Fruit fly (Drosophila melanogaster) whole organism, pupa: ENCODE data around the gene mRpL13.

ENCODE experiments used
- CG10348 ChIP-seq: fragments of 200-800 bp; sonication (Bioruptor generic); IDR thresholded peaks from 2 replicates; pipeline ENCODE4 v1.3.6; 2022; ENCODE audit warnings: missing biosample characterization, missing genetic modification characterization
- CG14655 ChIP-seq: fragments of 200-800 bp; sonication (Bioruptor generic); optimal IDR thresholded peaks from 3 replicates; lab custom pipeline; 2017; ENCODE audit warnings: mild to moderate bottlenecking, missing biosample characterization, missing genetic modification reagents, missing genetic modification characterization
- CG15710 ChIP-seq: fragments of 200-800 bp; sonication (Bioruptor generic); optimal IDR thresholded peaks from 2 replicates; lab custom pipeline; 2018; ENCODE audit warnings: missing biosample characterization, mild to moderate bottlenecking, missing genetic modification characterization, moderate library complexity
- CG17806 ChIP-seq: fragments of 200-800 bp; sonication (Bioruptor generic); optimal IDR thresholded peaks from 2 replicates; lab custom pipeline; 2018; ENCODE audit warnings: missing biosample characterization, mild to moderate bottlenecking, missing genetic modification characterization, moderate library complexity
- CG8159 ChIP-seq: fragments of 200-800 bp; sonication (Bioruptor generic); optimal IDR thresholded peaks from 3 replicates; lab custom pipeline; 2018; ENCODE audit warnings: missing biosample characterization, mild to moderate bottlenecking, missing genetic modification characterization, moderate library complexity
- CG8301 ChIP-seq: fragments of 200-800 bp; sonication (Bioruptor generic); optimal IDR thresholded peaks from 2 replicates; lab custom pipeline; 2018; ENCODE audit warnings: missing biosample characterization, mild to moderate bottlenecking, missing genetic modification characterization
- D1 ChIP-seq: fragments of 200-800 bp; sonication (Bioruptor generic); optimal IDR thresholded peaks from 2 replicates; lab custom pipeline; 2018; ENCODE audit warnings: missing biosample characterization, mild to moderate bottlenecking, missing genetic modification characterization, moderate library complexity
- EcR ChIP-seq: fragments of 200-800 bp; sonication (Bioruptor generic); optimal IDR thresholded peaks from 3 replicates; lab custom pipeline; 2019; ENCODE audit warnings: missing biosample characterization, missing genetic modification characterization, mild to moderate bottlenecking, moderate library complexity, missing genetic modification reagents
- Ets98B ChIP-seq: fragments of 200-800 bp; sonication (Bioruptor generic); IDR thresholded peaks from 2 replicates; pipeline ENCODE4 v1.3.6; 2022; ENCODE audit warnings: missing biosample characterization, missing genetic modification characterization
- Pif1A ChIP-seq: fragments of 200-800 bp; sonication (Bioruptor generic); optimal IDR thresholded peaks from 3 replicates; lab custom pipeline; 2016; ENCODE audit warnings: missing biosample characterization, missing genetic modification characterization
- Pif1B ChIP-seq: fragments of 200-800 bp; sonication (Bioruptor generic); optimal IDR thresholded peaks from 3 replicates; lab custom pipeline; 2016; ENCODE audit warnings: missing biosample characterization, missing genetic modification characterization
- fd96Ca ChIP-seq: fragments of 200-800 bp; sonication (Bioruptor generic); IDR thresholded peaks from 3 replicates; pipeline ENCODE4 v1.3.6; 2022; ENCODE audit warnings: missing biosample characterization, missing genetic modification characterization
- gl ChIP-seq: fragments of 200-800 bp; sonication (Bioruptor generic); optimal IDR thresholded peaks from 2 replicates; lab custom pipeline; 2018; ENCODE audit warnings: missing biosample characterization, mild to moderate bottlenecking, missing genetic modification characterization

- peak; percentile 80 for TF ChIP-seq EcR (GFP tag; lab: Kevin White, UChicago)
- no peak for TF ChIP-seq Pif1A (GFP tag; lab: Kevin White, UChicago)
- no peak for TF ChIP-seq D1 (tag; lab: Kevin White, UChicago)
- TF ChIP-seq gl (tag; lab: Kevin White, UChicago) = no peak
- TF ChIP-seq CG17806 (tag; lab: Kevin White, UChicago) = no peak
- no peak for TF ChIP-seq CG8301 (tag; lab: Kevin White, UChicago)
- peak; percentile 31; the same call in 1 of the 2 replicates for TF ChIP-seq Ets98B
- TF ChIP-seq CG15710 (tag; lab: Kevin White, UChicago) = no peak
- TF ChIP-seq fd96Ca (GFP tag; lab: Robert Waterston, UW) = no peak
- no peak for TF ChIP-seq CG10348 (GFP tag; lab: Robert Waterston, UW)
- TF ChIP-seq CG14655 = no peak
- no peak for TF ChIP-seq CG8159 (tag; lab: Kevin White, UChicago)
- TF ChIP-seq Pif1B = peak; percentile 27
These were observed 35.7 kb downstream of the mRpL13 start, which contains the start of gene Ugt36D1 for dm6 chr2L:18823243-18823803.
